Worm (Caenorhabditis elegans): Measurements from ENCODE around the gene ceeh-2.

- TF ChIP-seq ceh-16 (tag; optimal IDR thresholded peaks at IDR 0.05) (no peak), nhr-11 (tag; optimal IDR thresholded peaks at IDR 0.05) (no peak)
Measured at ce11 chrV:10358238-10358637, 535 bp upstream of the ceeh-2 start, which contains the start of gene ttll-15.
